Fruit fly (Drosophila melanogaster) whole organism, embryonic: ENCODE measurements around the gene CG7484.

Experiments
- Ada2b ChIP-seq: fragments of 200-800 bp; sonication (Bioruptor generic); IDR thresholded peaks from 2 replicates; pipeline ENCODE4 v1.3.6; 2022; ENCODE audit warnings: missing biosample characterization, missing genetic modification characterization
- Atf3 ChIP-seq: fragments of 200-800 bp; sonication (Bioruptor generic); optimal IDR thresholded peaks from 3 replicates; lab custom pipeline; 2016; ENCODE audit warnings: missing biosample characterization, missing genetic modification characterization
- Awh ChIP-seq: fragments of 200-800 bp; sonication (Bioruptor generic); IDR thresholded peaks from 2 replicates; pipeline ENCODE4, ENCODE4 v1.3.6; 2022; ENCODE audit warnings: missing biosample characterization, missing genetic modification characterization
- CG10147 ChIP-seq: fragments of 200-800 bp; sonication (Bioruptor generic); optimal IDR thresholded peaks from 2 replicates; lab custom pipeline; 2019; ENCODE audit warnings: missing biosample characterization, mild to moderate bottlenecking, missing genetic modification characterization, moderate library complexity
- CG10209 ChIP-seq: fragments of 200-800 bp; sonication (Bioruptor generic); optimal IDR thresholded peaks from 3 replicates; lab custom pipeline; 2017; ENCODE audit warnings: missing biosample characterization, mild to moderate bottlenecking, missing genetic modification characterization, missing genetic modification reagents
- CG10366 ChIP-seq: fragments of 200-800 bp; sonication (Bioruptor generic); IDR thresholded peaks from 2 replicates; pipeline ENCODE4 v1.3.6; 2022; ENCODE audit warnings: missing biosample characterization, missing genetic modification characterization
- CG10462 ChIP-seq: fragments of 200-800 bp; sonication (Bioruptor generic); optimal IDR thresholded peaks from 2 replicates; lab custom pipeline; 2016; ENCODE audit warnings: missing biosample characterization, missing genetic modification characterization
- CG10979 ChIP-seq: fragments of 200-800 bp; sonication (Bioruptor generic); optimal IDR thresholded peaks from 2 replicates; lab custom pipeline; 2018; ENCODE audit warnings: missing biosample characterization, mild to moderate bottlenecking, missing genetic modification characterization, moderate library complexity
- CG11456 ChIP-seq: fragments of 200-800 bp; sonication (Bioruptor generic); IDR thresholded peaks from 3 replicates; pipeline ENCODE4 v1.3.6; 2022; ENCODE audit warnings: missing biosample characterization, missing genetic modification characterization
- CG12104 ChIP-seq: fragments of 200-800 bp; sonication (Bioruptor generic); optimal IDR thresholded peaks from 3 replicates; lab custom pipeline; 2016; ENCODE audit warnings: missing biosample characterization, missing genetic modification characterization
- CG12155 ChIP-seq: fragments of 200-800 bp; sonication (Bioruptor generic); optimal IDR thresholded peaks from 3 replicates; lab custom pipeline; 2016; ENCODE audit warnings: missing biosample characterization, missing genetic modification characterization
- CG12769 ChIP-seq: fragments of 200-800 bp; sonication (Bioruptor generic); optimal IDR thresholded peaks from 2 replicates; lab custom pipeline; 2019; ENCODE audit warnings: missing biosample characterization, mild to moderate bottlenecking, missing genetic modification characterization, moderate library complexity
- CG13287 ChIP-seq: fragments of 200-800 bp; sonication (Bioruptor generic); IDR thresholded peaks from 2 replicates; pipeline ENCODE4 v1.3.6; 2022; ENCODE audit warnings: missing biosample characterization, missing genetic modification characterization; ENCODE audit not compliant: partially characterized antibody
- CG14860 ChIP-seq: fragments of 200-800 bp; sonication (Bioruptor generic); IDR thresholded peaks from 3 replicates; pipeline ENCODE4 v1.3.6; 2022; ENCODE audit warnings: missing biosample characterization, missing genetic modification characterization; ENCODE audit not compliant: partially characterized antibody
- CG15073 ChIP-seq: fragments of 200-800 bp; sonication (Bioruptor generic); optimal IDR thresholded peaks from 2 replicates; lab custom pipeline; 2016; ENCODE audit warnings: missing biosample characterization, missing genetic modification characterization
- CG1603 ChIP-seq: fragments of 200-800 bp; sonication (Bioruptor generic); optimal IDR thresholded peaks from 2 replicates; lab custom pipeline; 2019; ENCODE audit warnings: missing biosample characterization, mild to moderate bottlenecking, missing genetic modification characterization, moderate library complexity
- CG2712 ChIP-seq: fragments of 200-800 bp; optimal IDR thresholded peaks from 3 replicates; lab custom pipeline; 2019; ENCODE audit warnings: missing biosample characterization, mild to moderate bottlenecking, missing genetic modification characterization, moderate library complexity
- CG32772 ChIP-seq: fragments of 200-800 bp; sonication (Bioruptor generic); IDR thresholded peaks from 2 replicates; pipeline ENCODE4 v1.3.6; 2022; ENCODE audit warnings: missing biosample characterization, missing genetic modification characterization
- CG3838 ChIP-seq: fragments of 200-800 bp; sonication (Bioruptor generic); optimal IDR thresholded peaks from 3 replicates; lab custom pipeline; 2016; ENCODE audit warnings: missing biosample characterization, missing genetic modification characterization
- CG4282 ChIP-seq: fragments of 200-800 bp; sonication (Bioruptor generic); optimal IDR thresholded peaks from 2 replicates; lab custom pipeline; 2016; ENCODE audit warnings: missing biosample characterization, missing genetic modification characterization
- CG4360 ChIP-seq: fragments of 200-800 bp; sonication (Bioruptor generic); IDR thresholded peaks from 2 replicates; pipeline ENCODE4 v1.3.6; 2022; ENCODE audit warnings: missing biosample characterization, missing genetic modification characterization
- CG6272 ChIP-seq: fragments of 200-800 bp; sonication (Bioruptor generic); IDR thresholded peaks from 2 replicates; pipeline ENCODE4 v1.3.6; 2022; ENCODE audit warnings: missing biosample characterization, missing genetic modification characterization
- CG6654 ChIP-seq: fragments of 200-800 bp; sonication (Bioruptor generic); optimal IDR thresholded peaks from 2 replicates; lab custom pipeline; 2017; ENCODE audit warnings: missing biosample characterization, mild to moderate bottlenecking, missing genetic modification characterization
- CG6813 ChIP-seq: fragments of 200-800 bp; sonication (Bioruptor generic); optimal IDR thresholded peaks from 2 replicates; lab custom pipeline; 2017; ENCODE audit warnings: missing biosample characterization, missing genetic modification characterization, mild to moderate bottlenecking, moderate library complexity, missing genetic modification reagents
- CG6854 ChIP-seq: fragments of 200-800 bp; sonication (Bioruptor generic); optimal IDR thresholded peaks from 3 replicates; lab custom pipeline; 2017; ENCODE audit warnings: missing biosample characterization, mild to moderate bottlenecking, missing genetic modification characterization
- CG9215 ChIP-seq: fragments of 200-800 bp; sonication (Bioruptor generic); IDR thresholded peaks from 2 replicates; pipeline ENCODE4 v1.3.6; 2022; ENCODE audit warnings: missing biosample characterization, missing genetic modification characterization
- CHES-1-like ChIP-seq: fragments of 200-800 bp; sonication (Bioruptor generic); optimal IDR thresholded peaks from 2 replicates; lab custom pipeline; 2016; ENCODE audit warnings: missing biosample characterization, missing genetic modification characterization
- Deaf1 ChIP-seq: fragments of 200-800 bp; optimal IDR thresholded peaks from 3 replicates; lab custom pipeline; 2019; ENCODE audit warnings: missing biosample characterization, mild to moderate bottlenecking, missing genetic modification characterization, moderate library complexity
- Ets65A ChIP-seq: fragments of 200-800 bp; sonication (Bioruptor generic); peaks from one replicate; lab custom pipeline; 2016; ENCODE audit warnings: missing biosample characterization, missing genetic modification characterization
- NfI ChIP-seq: fragments of 200-800 bp; sonication (Bioruptor generic); optimal IDR thresholded peaks from 3 replicates; lab custom pipeline; 2018; ENCODE audit warnings: missing biosample characterization, mild to moderate bottlenecking, missing genetic modification characterization, moderate library complexity
- Poxn ChIP-seq: fragments of 200-800 bp; sonication (Bioruptor generic); IDR thresholded peaks from 2 replicates; pipeline ENCODE4 v1.3.6; 2022; ENCODE audit warnings: missing biosample characterization, missing genetic modification characterization
- Ptx1 ChIP-seq: fragments of 200-800 bp; sonication (Bioruptor generic); IDR thresholded peaks from 2 replicates; pipeline ENCODE4 v1.3.6; 2022; ENCODE audit warnings: missing biosample characterization, missing genetic modification characterization
- ase ChIP-seq: fragments of 200-800 bp; sonication (Bioruptor generic); IDR thresholded peaks from 3 replicates; pipeline ENCODE4 v1.3.6; 2022; ENCODE audit warnings: missing biosample characterization, missing genetic modification characterization
- ato ChIP-seq: fragments of 200-800 bp; sonication (Bioruptor generic); IDR thresholded peaks from 2 replicates; pipeline ENCODE4 v1.3.6; 2022; ENCODE audit warnings: missing biosample characterization, missing genetic modification characterization; ENCODE audit not compliant: partially characterized antibody
- chm ChIP-seq: fragments of 200-800 bp; sonication (Bioruptor generic); IDR thresholded peaks from 2 replicates; pipeline ENCODE4 v1.3.6; 2022; ENCODE audit warnings: missing biosample characterization, missing genetic modification characterization
- dmrt11E ChIP-seq: fragments of 200-800 bp; sonication (Bioruptor generic); optimal IDR thresholded peaks from 3 replicates; lab custom pipeline; 2018; ENCODE audit warnings: missing biosample characterization, mild to moderate bottlenecking, missing genetic modification characterization, moderate library complexity
- fru ChIP-seq: fragments of >200 bp; optimal IDR thresholded peaks from 2 replicates; lab custom pipeline; 2017
- gcm ChIP-seq: fragments of 200-800 bp; sonication (Bioruptor generic); optimal IDR thresholded peaks from 2 replicates; lab custom pipeline; 2019; ENCODE audit warnings: missing biosample characterization, mild to moderate bottlenecking, missing genetic modification characterization, moderate library complexity
- gem ChIP-seq: fragments of 200-800 bp; sonication (Bioruptor generic); optimal IDR thresholded peaks from 2 replicates; lab custom pipeline; 2019; ENCODE audit warnings: missing biosample characterization, mild to moderate bottlenecking, missing genetic modification characterization, moderate library complexity
- nmo ChIP-seq: fragments of 200-800 bp; sonication (Bioruptor generic); optimal IDR thresholded peaks from 2 replicates; lab custom pipeline; 2018; ENCODE audit warnings: missing biosample characterization, mild to moderate bottlenecking, missing genetic modification characterization, moderate library complexity
- p53 ChIP-seq: fragments of 200-800 bp; sonication (Bioruptor generic); optimal IDR thresholded peaks from 2 replicates; lab custom pipeline; 2016; ENCODE audit warnings: missing biosample characterization, missing genetic modification characterization
- pum ChIP-seq: fragments of 200-800 bp; sonication (Bioruptor generic); optimal IDR thresholded peaks from 2 replicates; lab custom pipeline; 2016; ENCODE audit warnings: missing biosample characterization, missing genetic modification characterization
- repo ChIP-seq: fragments of 200-800 bp; sonication (Bioruptor generic); optimal IDR thresholded peaks from 2 replicates; lab custom pipeline; 2016; ENCODE audit warnings: missing biosample characterization, missing genetic modification characterization
- tin ChIP-seq: fragments of 200-800 bp; sonication (Bioruptor generic); optimal IDR thresholded peaks from 3 replicates; lab custom pipeline; 2016; ENCODE audit warnings: missing biosample characterization, missing genetic modification characterization
- wor ChIP-seq: fragments of 200-800 bp; sonication (Bioruptor generic); IDR thresholded peaks from 2 replicates; pipeline ENCODE4 v1.3.6; 2022; ENCODE audit warnings: missing biosample characterization, missing genetic modification characterization
- z ChIP-seq: fragments of 200-800 bp; sonication (Bioruptor generic); IDR thresholded peaks from 3 replicates; pipeline ENCODE4 v1.3.6; 2022; ENCODE audit warnings: missing biosample characterization, missing genetic modification characterization
- zen2 ChIP-seq: fragments of 200-800 bp; sonication (Bioruptor generic); IDR thresholded peaks from 3 replicates; pipeline ENCODE4 v1.3.6; 2022; ENCODE audit warnings: missing biosample characterization, missing genetic modification characterization; ENCODE audit not compliant: partially characterized antibody

CG7484 gene

dm6 chr3L:17610896-17611711 lies 43.3 kb upstream of the CG7484 start (continued):
- TF ChIP-seq dmrt11E (peak; percentile 86), CG32772 (GFP tag; lab: Robert Waterston, UW) (peak; percentile 52; the same call in 1 of the 2 replicates), repo (GFP tag; lab: Kevin White, UChicago) (no peak), CG15073 (GFP tag; lab: Kevin White, UChicago) (no peak), CG9215 (no peak), CG10209 (GFP tag; lab: Kevin White, UChicago) (peak; percentile 72), Atf3 (GFP tag; lab: Kevin White, UChicago) (no peak), Ptx1 (GFP tag; lab: Robert Waterston, UW) (peak; percentile 31; the same call in 1 of the 2 replicates), Poxn (no peak)

DNA sequence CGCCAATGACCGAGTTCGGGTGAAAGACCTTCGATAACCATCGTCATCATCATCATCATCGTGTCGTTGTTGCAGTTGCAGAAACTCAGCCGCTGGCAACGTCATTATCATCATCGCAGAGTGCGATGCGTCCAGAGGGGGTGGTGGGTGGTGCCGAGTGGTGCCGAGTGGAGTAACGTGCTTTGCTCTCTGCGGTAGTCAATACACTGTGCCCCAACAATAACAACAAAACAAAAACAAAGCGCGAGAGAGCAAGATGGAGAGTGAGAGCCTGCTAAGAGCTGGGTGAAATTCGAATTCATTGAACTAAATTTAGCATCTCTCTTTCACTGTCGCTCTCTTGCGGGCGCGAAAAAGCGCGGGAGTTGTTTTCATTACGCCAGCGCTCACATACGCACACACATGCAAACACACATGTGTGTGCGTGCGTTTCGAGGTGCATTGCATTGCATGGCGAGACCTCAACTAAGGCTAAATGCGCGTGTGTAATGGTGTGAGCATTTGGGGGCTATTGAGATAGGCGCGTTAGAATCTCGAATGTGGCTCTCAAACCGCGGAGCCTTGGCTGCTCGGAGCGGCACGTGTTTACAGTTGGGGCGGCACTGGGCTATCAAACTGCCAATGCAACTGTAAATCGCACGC lies 42.4 kb upstream of the CG7484 start:
- TF ChIP-seq CG6813 (GFP tag; lab: Kevin White, UChicago) (no peak), CG1603 (tag; lab: Kevin White, UChicago) (no peak), CG10979 (tag; lab: Kevin White, UChicago) (no peak), CG12155 (GFP tag; lab: Kevin White, UChicago) (no peak), NfI (GFP tag; lab: Kevin White, UChicago) (no peak), Ets65A (GFP tag; lab: Kevin White, UChicago) (peak; percentile 72), CG10147 (GFP tag; lab: Kevin White, UChicago) (no peak), CG12769 (tag; lab: Kevin White, UChicago) (no peak), CG11456 (GFP tag; lab: Robert Waterston, UW) (no peak), CG10462 (GFP tag; lab: Kevin White, UChicago) (no peak), Deaf1 (tag; lab: Kevin White, UChicago) (peak; percentile 84), CG6654 (peak; percentile 100), chm (GFP tag; lab: Robert Waterston, UW) (no peak), gem (tag; lab: Kevin White, UChicago) (no peak), Ptx1 (GFP tag; lab: Robert Waterston, UW) (peak; percentile 18; the same call in 1 of the 2 replicates), Awh (no peak), ase (GFP tag; lab: Robert Waterston, UW) (0 out of 3 replicates have a peak, but pooled peaks have one; percentile 7), zen2 (GFP tag; lab: Robert Waterston, UW) (0 out of 3 replicates have a peak, but pooled peaks have one; percentile 34), gcm (no peak), CG14860 (GFP tag; lab: Robert Waterston, UW) (0 out of 3 replicates have a peak, but pooled peaks have one; percentile 30), ato (0 out of 2 replicates have a peak, but pooled peaks have one; percentile 46), CG2712 (peak; percentile 10), wor (GFP tag; lab: Robert Waterston, UW) (no peak), CG6854 (peak; percentile 57), Ada2b (GFP tag; lab: Robert Waterston, UW) (no peak), pum (no peak), fru (lab: Kevin White, UChicago) (no peak), CG3838 (GFP tag; lab: Kevin White, UChicago) (no peak), CG10366 (GFP tag; lab: Robert Waterston, UW) (no peak), CHES-1-like (GFP tag; lab: Kevin White, UChicago) (no peak), CG12104 (GFP tag; lab: Kevin White, UChicago) (no peak), tin (no peak), CG13287 (GFP tag; lab: Robert Waterston, UW) (no peak), CG4360 (GFP tag; lab: Robert Waterston, UW) (peak; percentile 44; the same call in 1 of the 2 replicates), CG6272 (no peak), nmo (peak; percentile 23), z (GFP tag; lab: Robert Waterston, UW) (peak; percentile 89), p53 (no peak), CG4282 (GFP tag; lab: Kevin White, UChicago) (no peak)
